Worm (Caenorhabditis elegans) whole organism, L2 larva: Measurements from ENCODE around the gene clec-141.

Source experiments
- R02D3.7 ChIP-seq: fragments of 150-350 bp; optimal IDR thresholded peaks from 2 replicates; lab custom pipeline; 2014; ENCODE audit warnings: missing biosample characterization, missing genetic modification characterization
- alr-1 ChIP-seq: fragments of 150-350 bp; optimal IDR thresholded peaks from 2 replicates; lab custom pipeline; 2014; ENCODE audit warnings: missing biosample characterization, missing genetic modification characterization
- egl-27 ChIP-seq: sonication (generic microtip); optimal IDR thresholded peaks from 3 replicates; lab custom pipeline; 2017; ENCODE audit warnings: missing biosample characterization, missing genetic modification reagents, missing genetic modification characterization
- fos-1 ChIP-seq: fragments of 150-350 bp; optimal IDR thresholded peaks from 2 replicates; lab custom pipeline; 2014; ENCODE audit warnings: missing biosample characterization, missing genetic modification characterization
- unc-62 ChIP-seq: fragments of 150-350 bp; optimal IDR thresholded peaks from 2 replicates; lab custom pipeline; 2014; ENCODE audit warnings: missing biosample characterization, missing genetic modification reagents, missing genetic modification characterization
- zag-1 ChIP-seq: fragments of 150-350 bp; optimal IDR thresholded peaks from 2 replicates; lab custom pipeline; 2014; ENCODE audit warnings: missing biosample characterization, missing genetic modification characterization

DNA sequence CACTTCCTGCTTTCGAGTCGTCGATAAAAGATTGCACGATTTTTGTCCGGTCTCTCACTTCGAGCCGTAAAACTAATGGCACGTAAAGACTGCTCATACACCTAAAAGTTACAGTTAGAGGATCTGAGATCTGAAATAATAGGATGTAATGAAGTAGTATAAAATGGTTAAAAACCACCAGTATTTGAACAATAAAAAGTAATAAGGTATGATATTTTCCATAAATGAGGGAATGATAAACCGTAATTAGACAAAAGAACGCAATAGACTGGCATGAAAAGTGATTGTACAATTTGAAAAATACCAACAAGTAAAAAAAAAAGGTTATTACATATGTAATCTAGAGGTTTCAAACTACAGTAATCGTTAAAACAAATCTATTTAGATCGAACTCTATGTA lies 14.4 kb downstream of the clec-141 start, which contains the start of gene brap-2:
- TF ChIP-seq zag-1 (tag; lab: Kevin White, UChicago) (no peak), alr-1 (tag; lab: Kevin White, UChicago) (no peak), unc-62 (GFP tag; lab: Kevin White, UChicago) (no peak), R02D3.7 (tag; lab: Kevin White, UChicago) (no peak), egl-27 (tag; lab: Kevin White, UChicago) (no peak), fos-1 (tag; lab: Kevin White, UChicago) (no peak)
